Fruit fly (Drosophila melanogaster) whole organism, embryonic: ENCODE measurements around the gene ng4.

ENCODE experiments used
- CG17568 ChIP-seq: fragments of 200-800 bp; sonication (Bioruptor generic); optimal IDR thresholded peaks from 2 replicates; lab custom pipeline; 2018; ENCODE audit warnings: missing biosample characterization, mild to moderate bottlenecking, missing genetic modification characterization, moderate library complexity
- HmgD ChIP-seq: fragments of 200-800 bp; sonication (Bioruptor generic); optimal IDR thresholded peaks from 3 replicates; lab custom pipeline; 2016; ENCODE audit warnings: missing biosample characterization, missing genetic modification characterization
- Hr78 ChIP-seq, 2 experiments: fragments of 200-800 bp in 1 of 2; fragments of >200 bp in 1 of 2; sonication (Bioruptor generic) in 1 of 2; optimal IDR thresholded peaks; 2 replicates each; lab custom pipeline; 2017 to 2019; ENCODE audit warnings: missing biosample characterization in 2 of 2, missing genetic modification characterization in 2 of 2, mild to moderate bottlenecking in 1 of 2, moderate library complexity in 1 of 2
- grau ChIP-seq: fragments of 200-800 bp; optimal IDR thresholded peaks from 3 replicates; lab custom pipeline; 2019; ENCODE audit warnings: missing biosample characterization, mild to moderate bottlenecking, missing genetic modification characterization, moderate library complexity
- pan ChIP-seq, 4 experiments: fragments of >200 bp in 3 of 4; fragments of 200-800 bp in 1 of 4; sonication (Bioruptor generic) in 1 of 4; optimal IDR thresholded peaks in 3 of 4; IDR thresholded peaks in 1 of 4; 2 replicates each; pipeline versions ENCODE4 v1.3.6 to Lab custom; 2017 to 2022; ENCODE audit warnings: missing biosample characterization in 2 of 4, missing genetic modification characterization in 2 of 4, mixed read lengths in 1 of 4
- tll ChIP-seq, 2 experiments: fragments of 200-800 bp in 1 of 2; fragments of >200 bp in 1 of 2; sonication (Bioruptor generic) in 1 of 2; optimal IDR thresholded peaks; 2 replicates each; lab custom pipeline; 2017 to 2019; ENCODE audit warnings: missing biosample characterization in 2 of 2, missing genetic modification characterization in 2 of 2, mild to moderate bottlenecking in 1 of 2, moderate library complexity in 1 of 2

DNA sequence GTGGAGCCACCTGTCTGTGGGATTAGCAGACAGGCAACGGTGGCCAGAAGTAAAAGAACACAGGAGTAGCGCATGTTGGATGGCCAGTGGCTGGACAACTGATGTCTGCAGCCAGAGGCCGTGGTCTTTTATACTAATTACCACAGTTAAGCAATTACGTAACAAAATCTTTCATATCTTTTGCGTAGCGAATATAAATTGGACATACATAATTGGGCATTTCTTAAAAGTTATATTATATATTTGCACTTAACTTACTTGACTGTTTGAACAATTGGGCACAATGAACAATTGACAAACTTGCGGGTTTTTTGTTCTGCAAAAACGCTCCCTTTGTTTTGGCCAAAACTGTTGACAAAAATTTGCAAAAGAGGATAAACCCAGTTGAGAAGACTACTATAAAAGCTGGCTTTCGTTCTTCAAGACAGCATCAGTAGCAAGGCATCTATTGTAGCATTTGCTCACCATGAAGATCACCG lies 2.0 kb downstream of the ng4 start, which contains the start of the genes ng3 and ng1:
- TF ChIP-seq Hr78 (GFP tag; optimal IDR thresholded peaks at IDR 0.05; lab: Kevin White, UChicago) (no peak), CG17568 (GFP tag; lab: Kevin White, UChicago) (no peak), tll (GFP tag; optimal IDR thresholded peaks at IDR 0.05; lab: Kevin White, UChicago) (no peak), pan (optimal IDR thresholded peaks at IDR 0.05; lab: Kevin White, UChicago) (no peak), pan (GFP tag; optimal IDR thresholded peaks at IDR 0.05 in 1 of 2, IDR thresholded peaks at IDR 0.05 in 1 of 2) (no peak), HmgD (GFP tag; lab: Kevin White, UChicago) (no peak), grau (tag; lab: Kevin White, UChicago) (no peak)
